Fruit fly (Drosophila melanogaster): ENCODE data around the gene gukh.

The gukh gene

dm6 chr3R:19015423-19015810, 31.6 kb downstream of the gukh start:
- TF ChIP-seq CG8159 (tag; optimal IDR thresholded peaks at IDR 0.05) (no peak), D1 (tag; optimal IDR thresholded peaks at IDR 0.05) (no peak), Ets98B (GFP tag; IDR thresholded peaks at IDR 0.05) (no peak), fd96Ca (GFP tag; IDR thresholded peaks at IDR 0.05) (no peak), Pif1A (GFP tag; optimal IDR thresholded peaks at IDR 0.05) (no peak), CG13204 (GFP tag; optimal IDR thresholded peaks at IDR 0.05) (no peak), CG4496 (GFP tag; IDR thresholded peaks at IDR 0.05) (no peak), gl (tag; optimal IDR thresholded peaks at IDR 0.05) (no peak), CG15710 (tag; optimal IDR thresholded peaks at IDR 0.05) (no peak), Snoo (tag; optimal IDR thresholded peaks at IDR 0.05) (no peak), EcR (GFP tag; optimal IDR thresholded peaks at IDR 0.05) (no peak), Pif1B (GFP tag; optimal IDR thresholded peaks at IDR 0.05) (no peak), rn (GFP tag; IDR thresholded peaks at IDR 0.05) (no peak), CG8301 (tag; optimal IDR thresholded peaks at IDR 0.05) (no peak), CG12605 (GFP tag; IDR thresholded peaks at IDR 0.05) (no peak), CG10348 (GFP tag; IDR thresholded peaks at IDR 0.05) (no peak), CG17806 (tag; optimal IDR thresholded peaks at IDR 0.05) (no peak), CG34367 (tag; optimal IDR thresholded peaks at IDR 0.05) (no peak), CG32121 (GFP tag; IDR thresholded peaks at IDR 0.05) (no peak)

dm6 chr3R:19017318-19018043, 33.7 kb downstream of the gukh start:
- TF ChIP-seq CG13204 (GFP tag; optimal IDR thresholded peaks at IDR 0.05) = peak; percentile 94
- peak; percentile 20 for TF ChIP-seq EcR (GFP tag; optimal IDR thresholded peaks at IDR 0.05)
- no peak for TF ChIP-seq fd96Ca (GFP tag; IDR thresholded peaks at IDR 0.05)
- no peak for TF ChIP-seq CG8159 (tag; optimal IDR thresholded peaks at IDR 0.05)

DNA sequence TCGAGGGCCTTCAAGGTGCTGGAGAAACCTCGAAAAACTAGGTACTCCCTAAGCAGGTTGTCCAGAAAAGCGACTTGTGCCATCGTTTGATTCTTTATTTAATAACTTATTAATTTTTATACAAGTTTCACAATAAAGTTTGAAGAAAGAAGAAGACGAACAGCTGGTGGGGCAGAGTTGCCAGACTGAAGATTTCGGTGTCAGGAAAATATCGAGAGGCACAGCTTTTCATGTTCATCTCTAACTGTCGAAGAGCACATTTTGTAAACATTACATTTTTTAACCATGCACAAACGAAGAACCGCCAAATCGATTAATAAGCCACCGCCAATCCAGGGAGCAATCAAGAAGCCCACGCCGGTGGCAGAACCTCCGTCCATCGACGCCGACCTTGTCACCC, 40.0 kb downstream of the gukh start, which contains the start of the genes CG6005 and CG14286:
Gene CG6005, minus strand, starts transcription at position 169 of the 400 bp plus-strand sequence.
Gene CG14286, plus strand, starts transcription at position 231 of the 400 bp plus-strand sequence.
- TF ChIP-seq CG34367 (tag; optimal IDR thresholded peaks at IDR 0.05) = no peak
- TF ChIP-seq CG15710 (tag; optimal IDR thresholded peaks at IDR 0.05) = peak; percentile 13
- TF ChIP-seq CG4496 (GFP tag; IDR thresholded peaks at IDR 0.05) = peak; percentile 70
- peak; percentile 32; the same call in 1 of the 2 replicates for TF ChIP-seq CG32121 (GFP tag; IDR thresholded peaks at IDR 0.05)
- TF ChIP-seq Snoo (tag; optimal IDR thresholded peaks at IDR 0.05) = no peak
- TF ChIP-seq Ets98B (GFP tag; IDR thresholded peaks at IDR 0.05) = peak; percentile 45
- TF ChIP-seq rn (GFP tag; IDR thresholded peaks at IDR 0.05) = no peak
- TF ChIP-seq fd96Ca (GFP tag; IDR thresholded peaks at IDR 0.05) = 0 out of 3 replicates have a peak, but pooled peaks have one; percentile 32

DNA sequence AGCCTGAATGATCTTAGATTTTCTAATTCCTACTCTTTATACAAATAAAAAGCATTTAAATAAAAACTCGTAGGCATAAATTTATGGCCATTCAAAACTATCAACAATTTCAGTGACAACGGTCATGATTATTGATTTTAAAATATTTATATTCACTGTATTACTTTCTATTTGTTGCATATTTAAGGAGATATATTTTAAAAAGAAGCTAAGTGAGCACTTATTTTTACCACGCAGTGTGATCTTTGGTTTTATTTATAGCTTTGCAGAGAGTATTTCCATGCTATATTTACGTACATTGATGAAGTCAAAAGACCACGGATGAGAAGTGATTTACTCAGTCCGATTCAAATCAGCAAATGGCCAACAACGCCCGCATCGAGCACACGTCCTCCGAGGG, 40.9 kb downstream of the gukh start, which contains the start of gene CG14285:
Gene CG14285, plus strand, starts transcription at position 339 of the 400 bp plus-strand sequence.
- TF ChIP-seq rn (GFP tag; IDR thresholded peaks at IDR 0.05) = no peak
- TF ChIP-seq CG32121 (GFP tag; IDR thresholded peaks at IDR 0.05) = peak; percentile 22; the same call in 1 of the 2 replicates

dm6 chr3R:19027165-19027564, 43.3 kb downstream of the gukh start, which contains the start of gene NP15.6:
NP15.6 (plus strand) TSS chr3R:19027368.
- TF ChIP-seq EcR (GFP tag; optimal IDR thresholded peaks at IDR 0.05) (no peak), CG10348 (GFP tag; IDR thresholded peaks at IDR 0.05) (no peak), CG34367 (tag; optimal IDR thresholded peaks at IDR 0.05) (no peak), D1 (tag; optimal IDR thresholded peaks at IDR 0.05) (no peak), CG14655 (GFP tag; optimal IDR thresholded peaks at IDR 0.05) (no peak), CG12605 (GFP tag; IDR thresholded peaks at IDR 0.05) (no peak), CG8301 (tag; optimal IDR thresholded peaks at IDR 0.05) (no peak), CG8159 (tag; optimal IDR thresholded peaks at IDR 0.05) (no peak), CG13204 (GFP tag; optimal IDR thresholded peaks at IDR 0.05) (no peak), Ets98B (GFP tag; IDR thresholded peaks at IDR 0.05) (no peak), Snoo (tag; optimal IDR thresholded peaks at IDR 0.05) (no peak), Pif1B (GFP tag; optimal IDR thresholded peaks at IDR 0.05) (no peak), Pif1A (GFP tag; optimal IDR thresholded peaks at IDR 0.05) (no peak), CG17806 (tag; optimal IDR thresholded peaks at IDR 0.05) (no peak), CG32121 (GFP tag; IDR thresholded peaks at IDR 0.05) (no peak), gl (tag; optimal IDR thresholded peaks at IDR 0.05) (no peak), CG15710 (tag; optimal IDR thresholded peaks at IDR 0.05) (no peak), CG4496 (GFP tag; IDR thresholded peaks at IDR 0.05) (no peak), rn (GFP tag; IDR thresholded peaks at IDR 0.05) (no peak), fd96Ca (GFP tag; IDR thresholded peaks at IDR 0.05) (no peak)

DNA sequence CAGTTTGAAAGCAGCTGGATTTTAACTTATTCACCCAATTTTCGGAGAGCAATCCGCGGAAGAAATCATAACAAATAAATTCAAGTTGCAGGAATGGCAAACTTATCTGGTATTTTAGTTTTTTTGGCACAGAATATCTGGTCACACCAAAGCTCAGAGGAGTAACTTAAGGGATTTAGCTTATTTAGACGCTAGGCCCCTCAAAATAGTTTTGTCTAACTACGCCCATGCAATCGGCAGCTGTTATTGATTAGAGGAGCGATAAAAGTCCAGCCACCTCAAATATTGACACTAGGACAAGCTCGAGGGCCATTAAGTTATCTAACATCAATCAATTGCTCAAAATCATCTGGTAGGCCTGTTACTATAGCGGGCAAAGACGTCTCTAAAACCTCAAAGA, 44.9 kb downstream of the gukh start, which contains the start of the genes GatA and P5cr:
Gene GatA, minus strand, starts transcription at position 100 of the 400 bp plus-strand sequence.
Gene P5cr, plus strand, starts transcription at position 174 of the 400 bp plus-strand sequence.
- TF ChIP-seq CG8301 (tag; optimal IDR thresholded peaks at IDR 0.05) = peak; percentile 69
- no peak for TF ChIP-seq D1 (tag; optimal IDR thresholded peaks at IDR 0.05)
- TF ChIP-seq Snoo (tag; optimal IDR thresholded peaks at IDR 0.05) = peak; percentile 20
- TF ChIP-seq CG9948 (tag; optimal IDR thresholded peaks at IDR 0.05) = peak; percentile 59
- peak; percentile 70 for TF ChIP-seq CG15710 (tag; optimal IDR thresholded peaks at IDR 0.05)
- peak; percentile 94 for TF ChIP-seq CG4496 (GFP tag; IDR thresholded peaks at IDR 0.05)
- TF ChIP-seq CG12605 (GFP tag; IDR thresholded peaks at IDR 0.05) = peak; percentile 80
- no peak for TF ChIP-seq Pif1A (GFP tag; optimal IDR thresholded peaks at IDR 0.05)
- peak; percentile 64; the same call in 1 of the 2 replicates for TF ChIP-seq CG10348 (GFP tag; IDR thresholded peaks at IDR 0.05)
- no peak for TF ChIP-seq CG14655 (GFP tag; optimal IDR thresholded peaks at IDR 0.05)
- TF ChIP-seq CG13204 (GFP tag; optimal IDR thresholded peaks at IDR 0.05) = no peak
- TF ChIP-seq EcR (GFP tag; optimal IDR thresholded peaks at IDR 0.05) = peak; percentile 82
- TF ChIP-seq CG34367 (tag; optimal IDR thresholded peaks at IDR 0.05) = peak; percentile 56
- peak; percentile 70 for TF ChIP-seq rn (GFP tag; IDR thresholded peaks at IDR 0.05)
- TF ChIP-seq CG17806 (tag; optimal IDR thresholded peaks at IDR 0.05) = peak; percentile 71
- TF ChIP-seq gl (tag; optimal IDR thresholded peaks at IDR 0.05) = peak; percentile 45
- no peak for TF ChIP-seq Pif1B (GFP tag; optimal IDR thresholded peaks at IDR 0.05)
- peak; percentile 94 for TF ChIP-seq Ets98B (GFP tag; IDR thresholded peaks at IDR 0.05)
- peak; percentile 81 for TF ChIP-seq CG32121 (GFP tag; IDR thresholded peaks at IDR 0.05)
- TF ChIP-seq fd96Ca (GFP tag; IDR thresholded peaks at IDR 0.05) = peak; percentile 92
- no peak for TF ChIP-seq CG8159 (tag; optimal IDR thresholded peaks at IDR 0.05)
